Worm (Caenorhabditis elegans) whole organism, young adult: ENCODE data around the gene R03G8.6.

Experiments
- B0336.3 ChIP-seq: fragments of 200-800 bp; sonication (Bioruptor generic); IDR thresholded peaks from 2 replicates; pipeline ENCODE4 v1.3.6; 2022; ENCODE audit warnings: missing genetic modification characterization, missing compliant biosample characterization
- F49E8.2 ChIP-seq: sonication (generic microtip); optimal IDR thresholded peaks from 3 replicates; lab custom pipeline; 2017; ENCODE audit warnings: missing genetic modification characterization, mild to moderate bottlenecking, missing compliant biosample characterization, antibody characterized with exemption, moderate library complexity; ENCODE audit not compliant: insufficient read depth
- F55B11.4 ChIP-seq: sonication (generic microtip); optimal IDR thresholded peaks from 2 replicates; lab custom pipeline; 2016; ENCODE audit warnings: missing compliant biosample characterization, missing genetic modification characterization, borderline replicate concordance; ENCODE audit not compliant: insufficient read depth
- F57A8.1 ChIP-seq: fragments of 200-800 bp; sonication (Bioruptor generic); optimal IDR thresholded peaks from 2 replicates; lab custom pipeline; 2018; ENCODE audit warnings: mild to moderate bottlenecking, missing genetic modification characterization, moderate library complexity, missing compliant biosample characterization
- K11D2.4 ChIP-seq: fragments of 200-800 bp; sonication (Bioruptor generic); IDR thresholded peaks from 2 replicates; pipeline ENCODE4 v1.3.6; 2022; ENCODE audit warnings: missing genetic modification reagents, missing genetic modification characterization, missing compliant biosample characterization
- K12H6.12 ChIP-seq: fragments of 200-800 bp; sonication (Bioruptor generic); optimal IDR thresholded peaks from 2 replicates; lab custom pipeline; 2018; ENCODE audit warnings: mild to moderate bottlenecking, missing genetic modification characterization, missing compliant biosample characterization
- T07F8.4 ChIP-seq: sonication (generic microtip); optimal IDR thresholded peaks from 2 replicates; lab custom pipeline; 2016; ENCODE audit warnings: mild to moderate bottlenecking, missing genetic modification characterization, moderate library complexity, missing compliant biosample characterization
- T26A5.8 ChIP-seq: sonication (generic microtip); optimal IDR thresholded peaks from 2 replicates; lab custom pipeline; 2016; ENCODE audit warnings: missing genetic modification characterization, missing compliant biosample characterization
- Y53F4B.3 ChIP-seq: fragments of 200-800 bp; sonication (Bioruptor generic); IDR thresholded peaks from 2 replicates; pipeline ENCODE4 v1.3.6; 2022; ENCODE audit warnings: missing genetic modification reagents, missing genetic modification characterization, missing compliant biosample characterization
- Y56A3A.18 ChIP-seq: fragments of 200-800 bp; sonication (Bioruptor generic); IDR thresholded peaks from 2 replicates; pipeline ENCODE4 v1.3.6; 2022; ENCODE audit warnings: missing genetic modification reagents, missing genetic modification characterization, missing compliant biosample characterization
- Y67H2A.10 ChIP-seq: fragments of 200-800 bp; sonication (Bioruptor generic); conservative IDR thresholded peaks from 2 replicates; pipeline ENCODE4 v1.3.6; 2022; ENCODE audit warnings: missing genetic modification reagents, missing genetic modification characterization, missing compliant biosample characterization
- Y95B8A.8 ChIP-seq: fragments of 200-800 bp; sonication (Bioruptor generic); IDR thresholded peaks from 2 replicates; pipeline ENCODE4 v1.3.6; 2022; ENCODE audit warnings: missing genetic modification reagents, missing genetic modification characterization, missing compliant biosample characterization
- ZK185.1 ChIP-seq: sonication (generic microtip); optimal IDR thresholded peaks from 2 replicates; lab custom pipeline; 2016; ENCODE audit warnings: mild to moderate bottlenecking, missing genetic modification characterization, missing compliant biosample characterization; ENCODE audit not compliant: poor library complexity, severe bottlenecking
- akir-1 ChIP-seq: fragments of 200-800 bp; sonication (Bioruptor generic); optimal IDR thresholded peaks from 2 replicates; lab custom pipeline; 2018; ENCODE audit warnings: mild to moderate bottlenecking, missing genetic modification characterization, moderate library complexity, missing compliant biosample characterization
- aptf-3 ChIP-seq: fragments of 200-800 bp; sonication (Bioruptor generic); IDR thresholded peaks from 2 replicates; pipeline ENCODE4 v1.3.6; 2022; ENCODE audit warnings: missing genetic modification characterization, missing compliant biosample characterization
- attf-3 ChIP-seq: fragments of 200-800 bp; sonication (Bioruptor generic); conservative IDR thresholded peaks from 2 replicates; pipeline ENCODE4 v1.3.6; 2022; ENCODE audit warnings: missing genetic modification reagents, missing genetic modification characterization, missing compliant biosample characterization
- attf-5 ChIP-seq: fragments of 200-800 bp; sonication (Bioruptor generic); optimal IDR thresholded peaks from 2 replicates; lab custom pipeline; 2018; ENCODE audit warnings: mild to moderate bottlenecking, missing genetic modification characterization, missing compliant biosample characterization
- bed-2 ChIP-seq: fragments of 200-800 bp; sonication (Bioruptor generic); IDR thresholded peaks from 2 replicates; pipeline ENCODE4 v1.3.6; 2022; ENCODE audit warnings: missing genetic modification reagents, missing genetic modification characterization, missing compliant biosample characterization
- ceh-100 ChIP-seq: fragments of 200-800 bp; sonication (Bioruptor generic); IDR thresholded peaks from 2 replicates; pipeline ENCODE4 v1.3.6; 2022; ENCODE audit warnings: missing genetic modification reagents, missing genetic modification characterization, missing compliant biosample characterization
- ceh-79 ChIP-seq: sonication (generic microtip); optimal IDR thresholded peaks from 2 replicates; lab custom pipeline; 2017; ENCODE audit warnings: mild to moderate bottlenecking, missing genetic modification characterization, missing compliant biosample characterization
- dpff-1 ChIP-seq: sonication (generic microtip); optimal IDR thresholded peaks from 2 replicates; lab custom pipeline; 2017; ENCODE audit warnings: mild to moderate bottlenecking, missing genetic modification characterization, missing compliant biosample characterization
- ets-4 ChIP-seq: fragments of 200-800 bp; sonication (Bioruptor generic); optimal IDR thresholded peaks from 2 replicates; lab custom pipeline; 2018; ENCODE audit warnings: mild to moderate bottlenecking, missing genetic modification characterization, missing compliant biosample characterization
- fkh-3 ChIP-seq: sonication (generic microtip); optimal IDR thresholded peaks from 2 replicates; lab custom pipeline; 2016; ENCODE audit warnings: mild to moderate bottlenecking, missing genetic modification characterization, missing compliant biosample characterization
- him-1 ChIP-seq: sonication (generic microtip); optimal IDR thresholded peaks from 2 replicates; lab custom pipeline; 2016; ENCODE audit warnings: missing genotype, missing genetic modification reagents, missing genetic modification characterization, missing compliant biosample characterization
- hlh-26 ChIP-seq: fragments of 200-800 bp; sonication (Bioruptor generic); conservative IDR thresholded peaks from 2 replicates; pipeline ENCODE4 v1.3.6; 2022; ENCODE audit warnings: missing genetic modification reagents, missing genetic modification characterization, missing compliant biosample characterization
- hmg-1.2 ChIP-seq: fragments of 200-800 bp; sonication (Bioruptor generic); IDR thresholded peaks from 2 replicates; pipeline ENCODE4 v1.3.6; 2022; ENCODE audit warnings: missing genetic modification reagents, missing genetic modification characterization, missing compliant biosample characterization
- let-607 ChIP-seq, 2 experiments: fragments of 200-800 bp in 1 of 2; sonication (Bioruptor generic) in 1 of 2; sonication (generic microtip) in 1 of 2; optimal IDR thresholded peaks; 2 replicates each; lab custom pipeline; 2016 to 2018; ENCODE audit warnings: mild to moderate bottlenecking in 2 of 2, missing compliant biosample characterization in 2 of 2, missing genetic modification characterization in 2 of 2, moderate library complexity in 2 of 2, missing genotype in 1 of 2
- lin-35 ChIP-seq, 3 experiments: fragments of 150-350 bp in 2 of 3; sonication (generic microtip) in 1 of 3; optimal IDR thresholded peaks; 2 replicates each; lab custom pipeline; 2014 to 2018; ENCODE audit warnings: missing biosample characterization in 3 of 3, missing genetic modification characterization in 3 of 3, missing genetic modification reagents in 3 of 3
- lin-40 ChIP-seq: sonication (generic microtip); optimal IDR thresholded peaks from 2 replicates; lab custom pipeline; 2016; ENCODE audit warnings: missing genetic modification characterization, mild to moderate bottlenecking, missing compliant biosample characterization, missing genotype, missing genetic modification reagents
- lin-54 ChIP-seq: fragments of 200-800 bp; sonication (Bioruptor generic); optimal IDR thresholded peaks from 2 replicates; lab custom pipeline; 2018; ENCODE audit warnings: mild to moderate bottlenecking, missing genetic modification characterization, missing compliant biosample characterization
- lir-1 ChIP-seq: fragments of 200-800 bp; sonication (Bioruptor generic); conservative IDR thresholded peaks from 2 replicates; pipeline ENCODE4 v1.3.6; 2022; ENCODE audit warnings: missing genetic modification reagents, missing genetic modification characterization, missing compliant biosample characterization
- madf-10 ChIP-seq: sonication (generic microtip); optimal IDR thresholded peaks from 2 replicates; lab custom pipeline; 2016; ENCODE audit warnings: mild to moderate bottlenecking, missing genetic modification characterization, missing compliant biosample characterization
- madf-3 ChIP-seq: fragments of 200-800 bp; sonication (Bioruptor generic); IDR thresholded peaks from 2 replicates; pipeline ENCODE4 v1.3.6; 2022; ENCODE audit warnings: missing genetic modification reagents, missing genetic modification characterization, missing compliant biosample characterization
- madf-6 ChIP-seq: fragments of 200-800 bp; sonication (Bioruptor generic); IDR thresholded peaks from 2 replicates; pipeline ENCODE4 v1.3.6; 2022; ENCODE audit warnings: missing genetic modification reagents, missing genetic modification characterization, missing compliant biosample characterization
- nfya-1 ChIP-seq: sonication (generic microtip); optimal IDR thresholded peaks from 2 replicates; lab custom pipeline; 2017; ENCODE audit warnings: antibody characterized with exemption, missing compliant biosample characterization, missing genetic modification characterization, borderline replicate concordance; ENCODE audit not compliant: insufficient read depth
- nhr-120 ChIP-seq: fragments of 200-800 bp; sonication (Bioruptor generic); IDR thresholded peaks from 2 replicates; pipeline ENCODE4 v1.3.6; 2022; ENCODE audit warnings: missing genetic modification characterization, missing compliant biosample characterization
- nhr-27 ChIP-seq: fragments of 200-800 bp; sonication (Bioruptor generic); optimal IDR thresholded peaks from 2 replicates; lab custom pipeline; 2018; ENCODE audit warnings: mild to moderate bottlenecking, missing genetic modification characterization, moderate library complexity, missing compliant biosample characterization
- pha-4 ChIP-seq: fragments of 150-350 bp; sonication (generic microtip); optimal IDR thresholded peaks from 2 replicates; lab custom pipeline; 2014; ENCODE audit warnings: missing biosample characterization, missing genetic modification reagents, missing genetic modification characterization
- rcor-1 ChIP-seq: fragments of 200-800 bp; sonication (Bioruptor generic); IDR thresholded peaks from 2 replicates; pipeline ENCODE4 v1.3.6; 2022; ENCODE audit warnings: missing genetic modification reagents, missing genetic modification characterization, missing compliant biosample characterization
- sdz-38 ChIP-seq: sonication (generic microtip); optimal IDR thresholded peaks from 2 replicates; lab custom pipeline; 2016; ENCODE audit warnings: missing genotype, missing genetic modification characterization, missing compliant biosample characterization
- snpc-1.3 ChIP-seq: sonication (generic microtip); optimal IDR thresholded peaks from 2 replicates; lab custom pipeline; 2017; ENCODE audit warnings: missing genetic modification characterization, mild to moderate bottlenecking, missing compliant biosample characterization, antibody characterized with exemption, moderate library complexity, missing genotype, missing genetic modification reagents; ENCODE audit not compliant: insufficient read depth
- tbx-9 ChIP-seq: sonication (generic microtip); optimal IDR thresholded peaks from 2 replicates; lab custom pipeline; 2016; ENCODE audit warnings: borderline replicate concordance, missing genetic modification characterization, inconsistent platforms, missing compliant biosample characterization
- unc-130 ChIP-seq: sonication (generic microtip); optimal IDR thresholded peaks from 2 replicates; lab custom pipeline; 2016; ENCODE audit warnings: missing genetic modification reagents, missing genetic modification characterization, missing compliant biosample characterization
- zfh-2 ChIP-seq: fragments of 200-800 bp; sonication (Bioruptor generic); conservative IDR thresholded peaks from 2 replicates; pipeline ENCODE4 v1.3.6; 2022; ENCODE audit warnings: missing genetic modification reagents, missing genetic modification characterization, missing compliant biosample characterization
- ztf-26 ChIP-seq: sonication (generic microtip); optimal IDR thresholded peaks from 2 replicates; lab custom pipeline; 2017; ENCODE audit warnings: missing genetic modification characterization, missing compliant biosample characterization
- ztf-28 ChIP-seq: fragments of 200-800 bp; sonication (Bioruptor generic); IDR thresholded peaks from 2 replicates; pipeline ENCODE4 v1.3.6; 2022; ENCODE audit warnings: missing genetic modification reagents, missing genetic modification characterization, missing compliant biosample characterization
- ztf-6 ChIP-seq: fragments of 200-800 bp; sonication (Bioruptor generic); IDR thresholded peaks from 2 replicates; pipeline ENCODE4 v1.3.6; 2022; ENCODE audit warnings: missing genetic modification reagents, missing genetic modification characterization, missing compliant biosample characterization

Gene R03G8.6

DNA sequence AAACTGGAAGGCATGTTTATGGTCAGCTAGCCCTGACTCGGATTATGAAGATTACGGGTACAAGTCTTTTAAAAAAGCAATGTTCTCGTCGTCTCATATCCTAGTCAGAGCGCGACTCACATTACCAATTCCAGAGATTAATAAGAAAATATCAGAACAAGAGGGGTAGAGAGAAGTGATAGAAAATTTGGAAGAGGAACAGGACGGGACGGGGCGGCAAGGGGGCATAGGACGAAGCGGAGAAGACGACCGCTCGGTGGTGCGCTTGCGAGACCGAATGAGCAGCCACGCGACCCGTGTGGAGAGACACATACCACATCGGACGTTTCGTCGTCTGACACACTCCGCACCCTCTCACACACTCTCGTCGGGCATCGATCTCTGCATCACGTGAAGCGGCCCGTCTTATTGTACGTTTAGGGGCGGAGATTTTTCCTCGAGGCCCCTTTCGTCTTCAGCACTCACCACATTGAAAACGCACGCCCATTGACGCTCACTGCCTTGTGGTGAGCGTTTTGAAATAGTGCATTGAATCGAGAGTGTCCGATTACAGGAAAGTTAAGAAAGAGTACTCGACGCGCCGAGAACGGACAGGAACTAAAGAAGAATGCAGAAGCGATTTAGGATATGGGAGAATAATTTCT is 44.8 kb upstream of the R03G8.6 start:
- TF ChIP-seq sdz-38 (tag; lab: Kevin White, UChicago) (peak; percentile 32), madf-6 (no peak), zfh-2 (GFP tag; lab: Robert Waterston, UW) (peak; percentile 99), ceh-100 (GFP tag; lab: Robert Waterston, UW) (0 out of 2 replicates have a peak, but pooled peaks have one; percentile 10), hlh-26 (GFP tag; lab: Robert Waterston, UW) (no peak), Y56A3A.18 (GFP tag; lab: Robert Waterston, UW) (0 out of 2 replicates have a peak, but pooled peaks have one; percentile 38), T07F8.4 (tag; lab: Kevin White, UChicago) (peak; percentile 45), lin-35 (GFP tag; optimal IDR thresholded peaks at IDR 0.05; lab: Kevin White, UChicago) (peak in 1 of 3 experiments; percentile 54), T26A5.8 (tag; lab: Kevin White, UChicago) (no peak), snpc-1.3 (tag; lab: Kevin White, UChicago) (peak; percentile 44), unc-130 (GFP tag; lab: Kevin White, UChicago) (no peak), aptf-3 (no peak), hmg-1.2 (GFP tag; lab: Robert Waterston, UW) (peak; percentile 89), lin-40 (peak; percentile 97), nhr-27 (tag; lab: Kevin White, UChicago) (peak; percentile 77), ets-4 (GFP tag; lab: Kevin White, UChicago) (peak; percentile 95), madf-10 (tag; lab: Kevin White, UChicago) (peak; percentile 82), ztf-28 (GFP tag; lab: Robert Waterston, UW) (no peak), lin-54 (GFP tag; lab: Kevin White, UChicago) (peak; percentile 61), K12H6.12 (peak; percentile 93), pha-4 (tag; lab: Kevin White, UChicago) (no peak), nhr-120 (no peak), F55B11.4 (tag; lab: Kevin White, UChicago) (no peak), dpff-1 (tag; lab: Kevin White, UChicago) (no peak), B0336.3 (GFP tag; lab: Robert Waterston, UW) (peak; percentile 94), F57A8.1 (GFP tag; lab: Kevin White, UChicago) (peak; percentile 30), nfya-1 (tag; lab: Kevin White, UChicago) (no peak), ztf-26 (tag; lab: Kevin White, UChicago) (peak; percentile 94), rcor-1 (peak; percentile 75), F49E8.2 (tag; lab: Kevin White, UChicago) (no peak), bed-2 (GFP tag; lab: Robert Waterston, UW) (no peak), let-607 (tag; optimal IDR thresholded peaks at IDR 0.05; lab: Kevin White, UChicago) (peak; percentile 53 to 90), fkh-3 (tag; lab: Kevin White, UChicago) (no peak), him-1 (tag; lab: Kevin White, UChicago) (no peak), tbx-9 (tag; lab: Kevin White, UChicago) (no peak), Y53F4B.3 (GFP tag; lab: Robert Waterston, UW) (no peak), attf-3 (no peak), akir-1 (GFP tag; lab: Kevin White, UChicago) (no peak), ztf-6 (GFP tag; lab: Robert Waterston, UW) (no peak; the same call in 1 of the 2 replicates), lir-1 (peak; percentile 96), ceh-79 (no peak), attf-5 (GFP tag; lab: Kevin White, UChicago) (peak; percentile 77), Y95B8A.8 (no peak), K11D2.4 (GFP tag; lab: Robert Waterston, UW) (peak; percentile 89), ZK185.1 (tag; lab: Kevin White, UChicago) (peak; percentile 76), madf-3 (GFP tag; lab: Robert Waterston, UW) (no peak), Y67H2A.10 (GFP tag; lab: Robert Waterston, UW) (peak; percentile 67; the same call in 1 of the 2 replicates)
